Worm (Caenorhabditis elegans) whole organism, late embryonic: ENCODE data around the gene F28C6.10.

Experiments used
- K09A11.1 ChIP-seq: sonication (generic microtip); optimal IDR thresholded peaks from 2 replicates; lab custom pipeline; 2017; ENCODE audit warnings: antibody characterized with exemption, mild to moderate bottlenecking, missing genetic modification characterization, missing compliant biosample characterization; ENCODE audit not compliant: insufficient read depth
- ama-1 ChIP-seq: fragments of 150-350 bp; optimal IDR thresholded peaks from 2 replicates; lab custom pipeline; 2014
- ceh-34 ChIP-seq: sonication (generic microtip); optimal IDR thresholded peaks from 2 replicates; lab custom pipeline; 2016; ENCODE audit warnings: mild to moderate bottlenecking, missing genetic modification characterization, missing compliant biosample characterization
- che-1 ChIP-seq: sonication (generic microtip); optimal IDR thresholded peaks from 2 replicates; lab custom pipeline; 2016; ENCODE audit warnings: mild to moderate bottlenecking, missing genetic modification characterization, missing compliant biosample characterization
- ets-4 ChIP-seq: sonication (generic microtip); optimal IDR thresholded peaks from 2 replicates; lab custom pipeline; 2016; ENCODE audit warnings: missing genetic modification characterization, missing compliant biosample characterization
- hlh-15 ChIP-seq: sonication (generic microtip); optimal IDR thresholded peaks from 2 replicates; lab custom pipeline; 2016; ENCODE audit warnings: missing genetic modification characterization, missing compliant biosample characterization
- hlh-30 ChIP-seq: sonication (generic microtip); optimal IDR thresholded peaks from 2 replicates; lab custom pipeline; 2017; ENCODE audit warnings: antibody characterized with exemption, missing genetic modification characterization, missing compliant biosample characterization; ENCODE audit not compliant: insufficient read depth
- pha-4 ChIP-seq: fragments of 150-350 bp; optimal IDR thresholded peaks from 2 replicates; lab custom pipeline; 2018; ENCODE audit warnings: missing biosample characterization, missing genetic modification reagents, missing genetic modification characterization
- pqm-1 ChIP-seq: sonication (generic microtip); optimal IDR thresholded peaks from 2 replicates; lab custom pipeline; 2016; ENCODE audit warnings: missing genetic modification characterization, missing compliant biosample characterization
- rnt-1 ChIP-seq: sonication (generic microtip); optimal IDR thresholded peaks from 2 replicates; lab custom pipeline; 2016; ENCODE audit warnings: missing genetic modification characterization, missing compliant biosample characterization
- sox-2 ChIP-seq: fragments of 200-800 bp; sonication (Bioruptor generic); IDR thresholded peaks from 2 replicates; pipeline ENCODE4 v1.3.6; 2022; ENCODE audit warnings: missing genetic modification reagents, missing genetic modification characterization, missing compliant biosample characterization
- tbx-2 ChIP-seq: sonication (generic microtip); optimal IDR thresholded peaks from 2 replicates; lab custom pipeline; 2016; ENCODE audit warnings: missing genetic modification characterization, missing compliant biosample characterization

DNA sequence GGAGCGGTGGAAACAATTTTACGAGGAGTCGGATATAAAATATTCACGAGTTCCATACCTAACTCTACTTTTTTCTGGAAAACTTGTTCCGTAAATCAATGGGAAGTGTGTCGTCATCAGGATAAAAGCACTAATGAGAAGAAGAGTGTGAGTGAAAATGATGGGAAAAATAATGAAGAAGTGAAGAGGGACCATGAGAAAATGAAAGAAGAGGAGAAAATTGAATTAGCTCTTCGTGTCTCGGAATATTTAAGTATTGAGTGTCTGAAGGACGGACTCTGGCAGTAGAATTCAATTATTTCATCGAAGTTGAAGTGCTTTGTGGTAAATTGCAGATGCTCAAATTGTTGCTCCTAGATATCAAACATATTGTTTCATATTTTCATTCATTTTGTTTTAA is 18.5 kb upstream of the F28C6.10 start:
- TF ChIP-seq ets-4 (tag; lab: Kevin White, UChicago) (no peak), rnt-1 (tag; lab: Kevin White, UChicago) (no peak), hlh-30 (tag; lab: Kevin White, UChicago) (no peak), sox-2 (GFP tag; lab: Robert Waterston, UW) (no peak), hlh-15 (tag; lab: Kevin White, UChicago) (no peak), K09A11.1 (tag; lab: Kevin White, UChicago) (no peak), ceh-34 (tag; lab: Kevin White, UChicago) (no peak), ama-1 (lab: Kevin White, UChicago) (no peak), tbx-2 (no peak), pqm-1 (tag; lab: Kevin White, UChicago) (no peak), che-1 (no peak), pha-4 (tag; lab: Kevin White, UChicago) (no peak)
